Worm (Caenorhabditis elegans) whole organism, young adult: ENCODE results near the gene clc-29.

ENCODE experiments used
- B0035.1 ChIP-seq: sonication (generic microtip); optimal IDR thresholded peaks from 2 replicates; lab custom pipeline; 2016; ENCODE audit warnings: missing genetic modification characterization, mild to moderate bottlenecking, missing compliant biosample characterization, missing genotype, missing genetic modification reagents
- C06A6.2 ChIP-seq: fragments of 200-800 bp; sonication (Bioruptor generic); conservative IDR thresholded peaks from 2 replicates; pipeline ENCODE4 v1.3.6; 2022; ENCODE audit warnings: missing genetic modification characterization, missing compliant biosample characterization
- F10E7.11 ChIP-seq: sonication (generic microtip); optimal IDR thresholded peaks from 2 replicates; lab custom pipeline; 2017; ENCODE audit warnings: mild to moderate bottlenecking, missing genetic modification characterization, moderate library complexity, missing compliant biosample characterization
- F22D6.2 ChIP-seq: sonication (generic microtip); optimal IDR thresholded peaks from 2 replicates; lab custom pipeline; 2016; ENCODE audit warnings: mild to moderate bottlenecking, missing genetic modification characterization, missing compliant biosample characterization
- Y53G8AR.9 ChIP-seq: fragments of 200-800 bp; sonication (Bioruptor generic); conservative IDR thresholded peaks from 2 replicates; pipeline ENCODE4 v1.3.6; 2022; ENCODE audit warnings: missing genetic modification reagents, missing genetic modification characterization, missing compliant biosample characterization
- ama-1 ChIP-seq, 3 experiments: fragments of 150-350 bp in 1 of 3; sonication (generic microtip) in 2 of 3; optimal IDR thresholded peaks; 2 replicates each; lab custom pipeline; 2014 to 2018; ENCODE audit warnings: missing biosample characterization in 2 of 3, missing genetic modification characterization in 2 of 3, missing genetic modification reagents in 2 of 3
- ccch-3 ChIP-seq: fragments of 200-800 bp; sonication (Bioruptor generic); optimal IDR thresholded peaks from 2 replicates; lab custom pipeline; 2018; ENCODE audit warnings: mild to moderate bottlenecking, missing genetic modification characterization, missing compliant biosample characterization
- hmg-1.2 ChIP-seq: fragments of 200-800 bp; sonication (Bioruptor generic); IDR thresholded peaks from 2 replicates; pipeline ENCODE4 v1.3.6; 2022; ENCODE audit warnings: missing genetic modification reagents, missing genetic modification characterization, missing compliant biosample characterization
- let-607 ChIP-seq, 2 experiments: fragments of 200-800 bp in 1 of 2; sonication (Bioruptor generic) in 1 of 2; sonication (generic microtip) in 1 of 2; optimal IDR thresholded peaks; 2 replicates each; lab custom pipeline; 2016 to 2018; ENCODE audit warnings: mild to moderate bottlenecking in 2 of 2, missing compliant biosample characterization in 2 of 2, missing genetic modification characterization in 2 of 2, moderate library complexity in 2 of 2, missing genotype in 1 of 2
- nhr-120 ChIP-seq: fragments of 200-800 bp; sonication (Bioruptor generic); IDR thresholded peaks from 2 replicates; pipeline ENCODE4 v1.3.6; 2022; ENCODE audit warnings: missing genetic modification characterization, missing compliant biosample characterization
- rpc-1 ChIP-seq, 2 experiments: fragments of 150-350 bp in 1 of 2; sonication (generic microtip) in 1 of 2; optimal IDR thresholded peaks; 2 replicates each; lab custom pipeline; 2014 to 2018; ENCODE audit warnings: missing biosample characterization in 1 of 2, missing genetic modification characterization in 1 of 2, missing genetic modification reagents in 1 of 2, missing genotype in 1 of 2

- TF ChIP-seq ama-1 (optimal IDR thresholded peaks at IDR 0.05; lab: Kevin White, UChicago), result no peak
- no peak for TF ChIP-seq ama-1 (GFP tag; optimal IDR thresholded peaks at IDR 0.05; lab: Kevin White, UChicago)
- TF ChIP-seq F10E7.11 (tag; lab: Kevin White, UChicago), result no peak
- TF ChIP-seq hmg-1.2 (GFP tag; lab: Robert Waterston, UW), result no peak
- no peak for TF ChIP-seq let-607 (tag; optimal IDR thresholded peaks at IDR 0.05; lab: Kevin White, UChicago)
- no peak for TF ChIP-seq nhr-120 (GFP tag; lab: Robert Waterston, UW)
- no peak for TF ChIP-seq F22D6.2 (tag; lab: Kevin White, UChicago)
- no peak for TF ChIP-seq B0035.1
- no peak for TF ChIP-seq ccch-3
- no peak for TF ChIP-seq C06A6.2 (GFP tag; lab: Robert Waterston, UW)
- no peak for TF ChIP-seq Y53G8AR.9 (GFP tag; lab: Robert Waterston, UW)
- TF ChIP-seq rpc-1 (optimal IDR thresholded peaks at IDR 0.05; lab: Kevin White, UChicago), result no peak
- TF ChIP-seq rpc-1 (tag; optimal IDR thresholded peaks at IDR 0.05; lab: Kevin White, UChicago), result no peak
These were observed 13.3 kb downstream of the clc-29 start, which contains the start of gene ZC262.4 for ce11 chrIII:8334432-8334831.
